Worm (Caenorhabditis elegans) whole organism, L3 larva: ENCODE results near the gene ttr-8.

Experiments
- R02D3.7 ChIP-seq: fragments of 150-350 bp; optimal IDR thresholded peaks from 2 replicates; lab custom pipeline; 2014; ENCODE audit warnings: missing biosample characterization, missing genetic modification characterization
- ZK546.5 ChIP-seq: sonication (generic microtip); optimal IDR thresholded peaks from 2 replicates; lab custom pipeline; 2017; ENCODE audit warnings: missing biosample characterization, missing genetic modification characterization
- aly-2 ChIP-seq: fragments of 150-350 bp; optimal IDR thresholded peaks from 2 replicates; lab custom pipeline; 2014; ENCODE audit warnings: missing biosample characterization, missing genetic modification characterization
- ama-1 ChIP-seq: fragments of 150-350 bp; optimal IDR thresholded peaks from 2 replicates; lab custom pipeline; 2018
- ceh-16 ChIP-seq: sonication (generic microtip); optimal IDR thresholded peaks from 2 replicates; lab custom pipeline; 2017; ENCODE audit warnings: missing biosample characterization, missing genetic modification characterization
- ceh-28 ChIP-seq: fragments of 150-350 bp; optimal IDR thresholded peaks from 2 replicates; lab custom pipeline; 2014; ENCODE audit warnings: missing biosample characterization, missing genetic modification reagents, missing genetic modification characterization
- ceh-82 ChIP-seq: fragments of 150-350 bp; optimal IDR thresholded peaks from 2 replicates; lab custom pipeline; 2014; ENCODE audit warnings: missing biosample characterization, missing genetic modification characterization
- ceh-9 ChIP-seq: sonication (generic microtip); optimal IDR thresholded peaks from 2 replicates; lab custom pipeline; 2018; ENCODE audit warnings: missing biosample characterization, missing genetic modification characterization
- daf-12 ChIP-seq: fragments of 150-350 bp; optimal IDR thresholded peaks from 2 replicates; lab custom pipeline; 2014; ENCODE audit warnings: missing biosample characterization, missing genetic modification reagents, missing genetic modification characterization
- egl-27 ChIP-seq: sonication (generic microtip); optimal IDR thresholded peaks from 4 replicates; lab custom pipeline; 2017; ENCODE audit warnings: missing biosample characterization, missing genetic modification reagents, missing genetic modification characterization
- egl-5 ChIP-seq: fragments of 150-350 bp; optimal IDR thresholded peaks from 2 replicates; lab custom pipeline; 2017; ENCODE audit warnings: missing biosample characterization, missing genetic modification reagents, missing genetic modification characterization, inconsistent platforms
- elt-1 ChIP-seq: fragments of 150-350 bp; optimal IDR thresholded peaks from 2 replicates; lab custom pipeline; 2014; ENCODE audit warnings: missing biosample characterization, missing genetic modification characterization
- elt-2 ChIP-seq: sonication (generic microtip); optimal IDR thresholded peaks from 2 replicates; lab custom pipeline; 2016; ENCODE audit warnings: missing genetic modification reagents, mild to moderate bottlenecking, missing genetic modification characterization, missing compliant biosample characterization
- elt-3 ChIP-seq, 3 experiments: fragments of 150-350 bp in 1 of 3; sonication (generic microtip) in 2 of 3; optimal IDR thresholded peaks; 2 replicates in 2 of 3; 4 replicates in 1 of 3; lab custom pipeline; 2014 to 2017; ENCODE audit warnings: missing biosample characterization in 3 of 3, missing genetic modification characterization in 3 of 3
- eor-1 ChIP-seq, 2 experiments: fragments of 150-350 bp; optimal IDR thresholded peaks; 2 replicates each; lab custom pipeline; 2014 to 2018; ENCODE audit warnings: missing biosample characterization in 2 of 2, missing genetic modification characterization in 2 of 2
- fkh-10 ChIP-seq: sonication (generic microtip); optimal IDR thresholded peaks from 2 replicates; lab custom pipeline; 2017; ENCODE audit warnings: missing biosample characterization, missing genetic modification reagents, missing genetic modification characterization
- fkh-2 ChIP-seq: fragments of 150-350 bp; optimal IDR thresholded peaks from 2 replicates; lab custom pipeline; 2014; ENCODE audit warnings: missing biosample characterization, missing genetic modification reagents, missing genetic modification characterization
- fos-1 ChIP-seq: fragments of 150-350 bp; optimal IDR thresholded peaks from 2 replicates; lab custom pipeline; 2014; ENCODE audit warnings: missing biosample characterization, missing genetic modification characterization
- hmg-11 ChIP-seq: sonication (generic microtip); optimal IDR thresholded peaks from 2 replicates; lab custom pipeline; 2016; ENCODE audit warnings: missing genetic modification characterization, missing compliant biosample characterization
- jun-1 ChIP-seq: fragments of 150-350 bp; optimal IDR thresholded peaks from 2 replicates; lab custom pipeline; 2014; ENCODE audit warnings: missing biosample characterization, missing genetic modification reagents, missing genetic modification characterization
- lin-15B ChIP-seq: fragments of 150-350 bp; optimal IDR thresholded peaks from 2 replicates; lab custom pipeline; 2014; ENCODE audit warnings: missing biosample characterization, missing genetic modification characterization
- lin-39 ChIP-seq: fragments of 150-350 bp; optimal IDR thresholded peaks from 2 replicates; lab custom pipeline; 2018; ENCODE audit warnings: missing biosample characterization, missing genetic modification reagents, missing genetic modification characterization
- lsy-12 ChIP-seq: sonication (generic microtip); optimal IDR thresholded peaks from 2 replicates; lab custom pipeline; 2016; ENCODE audit warnings: mild to moderate bottlenecking, missing genetic modification characterization, missing compliant biosample characterization
- mdl-1 ChIP-seq: fragments of 150-350 bp; optimal IDR thresholded peaks from 2 replicates; lab custom pipeline; 2014; ENCODE audit warnings: missing biosample characterization, missing genetic modification characterization
- mml-1 ChIP-seq: fragments of 150-350 bp; sonication (generic microtip); optimal IDR thresholded peaks from 3 replicates; lab custom pipeline; 2014; ENCODE audit warnings: missing biosample characterization, missing genetic modification characterization
- nfya-1 ChIP-seq: sonication (generic microtip); optimal IDR thresholded peaks from 2 replicates; lab custom pipeline; 2017; ENCODE audit warnings: missing genetic modification characterization, mild to moderate bottlenecking, missing compliant biosample characterization, antibody characterized with exemption, moderate library complexity; ENCODE audit not compliant: insufficient read depth
- nhr-11 ChIP-seq: fragments of 150-350 bp; optimal IDR thresholded peaks from 2 replicates; lab custom pipeline; 2014; ENCODE audit warnings: missing biosample characterization, missing genetic modification characterization
- nhr-12 ChIP-seq: fragments of 150-350 bp; optimal IDR thresholded peaks from 2 replicates; lab custom pipeline; 2014; ENCODE audit warnings: missing biosample characterization, missing genetic modification characterization
- nhr-23 ChIP-seq: fragments of 150-350 bp; optimal IDR thresholded peaks from 2 replicates; lab custom pipeline; 2014; ENCODE audit warnings: missing biosample characterization, missing genetic modification reagents, missing genetic modification characterization
- nhr-237 ChIP-seq: fragments of 150-350 bp; optimal IDR thresholded peaks from 2 replicates; lab custom pipeline; 2014; ENCODE audit warnings: missing biosample characterization, missing genetic modification characterization
- nhr-25 ChIP-seq: sonication (generic microtip); optimal IDR thresholded peaks from 2 replicates; lab custom pipeline; 2017; ENCODE audit warnings: missing biosample characterization, missing genetic modification characterization
- nhr-28 ChIP-seq: fragments of 150-350 bp; optimal IDR thresholded peaks from 2 replicates; lab custom pipeline; 2014; ENCODE audit warnings: missing biosample characterization, missing genetic modification characterization
- nhr-43 ChIP-seq: sonication (generic microtip); optimal IDR thresholded peaks from 2 replicates; lab custom pipeline; 2016; ENCODE audit warnings: mild to moderate bottlenecking, missing genetic modification characterization, missing compliant biosample characterization; ENCODE audit not compliant: poor library complexity, severe bottlenecking
- nhr-67 ChIP-seq: fragments of 150-350 bp; optimal IDR thresholded peaks from 2 replicates; lab custom pipeline; 2014; ENCODE audit warnings: missing biosample characterization, missing genetic modification characterization
- nhr-76 ChIP-seq: fragments of 150-350 bp; sonication (generic microtip); optimal IDR thresholded peaks from 5 replicates; lab custom pipeline; 2014; ENCODE audit warnings: missing biosample characterization, missing genetic modification characterization
- nhr-77 ChIP-seq: fragments of 150-350 bp; optimal IDR thresholded peaks from 2 replicates; lab custom pipeline; 2014; ENCODE audit warnings: missing biosample characterization, missing genetic modification characterization
- pha-4 ChIP-seq: fragments of 150-350 bp; optimal IDR thresholded peaks from 2 replicates; lab custom pipeline; 2014; ENCODE audit warnings: missing biosample characterization, missing genetic modification reagents, missing genetic modification characterization
- pqm-1 ChIP-seq: fragments of 150-350 bp; optimal IDR thresholded peaks from 2 replicates; lab custom pipeline; 2017; ENCODE audit warnings: missing biosample characterization, missing genetic modification characterization, inconsistent platforms
- sea-2 ChIP-seq: fragments of 150-350 bp; sonication (generic microtip); optimal IDR thresholded peaks from 4 replicates; lab custom pipeline; 2014; ENCODE audit warnings: missing biosample characterization, missing genetic modification reagents, missing genetic modification characterization
- skn-1 ChIP-seq: fragments of 150-350 bp; optimal IDR thresholded peaks from 2 replicates; lab custom pipeline; 2014; ENCODE audit warnings: missing biosample characterization, missing genetic modification characterization
- snpc-4 ChIP-seq: fragments of 150-350 bp; optimal IDR thresholded peaks from 2 replicates; lab custom pipeline; 2014; ENCODE audit warnings: missing biosample characterization, missing genetic modification characterization
- tbx-2 ChIP-seq: sonication (generic microtip); optimal IDR thresholded peaks from 2 replicates; lab custom pipeline; 2016; ENCODE audit warnings: mild to moderate bottlenecking, missing genetic modification characterization, missing compliant biosample characterization
- unc-39 ChIP-seq: sonication (generic microtip); optimal IDR thresholded peaks from 4 replicates; lab custom pipeline; 2017; ENCODE audit warnings: missing biosample characterization, missing genetic modification characterization
- unc-62 ChIP-seq: fragments of 150-350 bp; sonication (generic microtip); optimal IDR thresholded peaks from 4 replicates; lab custom pipeline; 2014; ENCODE audit warnings: missing biosample characterization, missing genetic modification reagents, missing genetic modification characterization
- zag-1 ChIP-seq: fragments of 150-350 bp; optimal IDR thresholded peaks from 2 replicates; lab custom pipeline; 2014; ENCODE audit warnings: missing biosample characterization, missing genetic modification characterization
- ztf-11 ChIP-seq: fragments of 150-350 bp; optimal IDR thresholded peaks from 2 replicates; lab custom pipeline; 2014; ENCODE audit warnings: missing biosample characterization, missing genetic modification characterization
- ztf-4 ChIP-seq: fragments of 150-350 bp; optimal IDR thresholded peaks from 2 replicates; lab custom pipeline; 2014; ENCODE audit warnings: missing biosample characterization, missing genetic modification characterization

Gene ttr-8

DNA sequence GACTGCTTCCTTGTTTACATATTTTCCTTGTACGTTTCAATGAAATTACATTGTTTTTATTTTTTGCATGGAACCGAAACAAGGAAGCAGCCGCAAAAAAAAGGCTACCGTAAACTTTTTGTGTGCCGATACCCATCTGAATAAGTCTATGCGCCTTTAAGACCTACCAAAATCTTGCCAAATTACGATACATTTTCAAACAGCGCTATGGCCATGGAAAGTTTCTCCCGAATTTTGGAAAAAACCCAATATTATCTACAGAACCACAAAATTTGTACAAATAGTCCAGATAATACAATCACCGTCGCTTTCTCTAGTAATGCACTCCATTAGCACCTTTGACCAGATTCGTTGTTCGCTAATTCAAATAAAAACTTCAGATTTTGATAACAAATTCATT is 6.6 kb upstream of the ttr-8 start:
- TF ChIP-seq tbx-2 (tag; lab: Kevin White, UChicago): no peak
- no peak for TF ChIP-seq nhr-76 (tag; lab: Kevin White, UChicago)
- peak; percentile 7 for TF ChIP-seq nhr-77
- TF ChIP-seq fkh-2 (tag; lab: Kevin White, UChicago): no peak
- TF ChIP-seq nhr-43 (tag; lab: Kevin White, UChicago): no peak
- TF ChIP-seq, all 47 proteins: peak for 1

DNA sequence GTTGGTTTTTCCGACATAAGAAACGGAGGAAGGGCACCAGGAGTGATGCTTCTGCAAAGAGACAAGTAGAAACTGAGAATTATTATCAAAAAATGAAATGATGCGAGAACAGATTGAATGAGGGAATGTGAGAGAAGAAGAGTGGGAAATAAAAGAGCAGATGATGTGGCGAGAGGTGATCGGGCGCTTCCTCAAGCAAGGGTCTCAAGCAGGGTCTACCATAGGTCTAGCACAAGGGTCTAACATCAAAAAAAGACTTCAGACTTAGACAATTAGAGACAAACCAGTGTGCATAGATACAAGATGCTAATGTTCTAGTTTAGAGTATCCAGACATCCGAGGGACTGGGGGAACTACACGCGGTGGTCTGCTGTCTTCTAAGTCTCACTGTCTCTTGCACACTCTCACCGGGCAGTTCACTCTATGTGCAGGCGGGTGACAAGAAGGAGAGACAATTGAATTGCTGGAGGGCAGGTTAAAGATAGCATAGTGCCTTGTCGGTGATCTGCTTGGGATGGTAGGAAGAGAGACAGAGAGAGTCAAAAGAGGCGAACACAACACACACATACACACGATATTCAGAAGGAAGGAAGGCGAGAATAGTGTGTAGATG is 5.0 kb upstream of the ttr-8 start, which contains the start of gene R13A5.7:
R13A5.7 (minus strand) TSS at position 51 of the 613 bp plus-strand sequence.
- peak; percentile 76 for TF ChIP-seq nhr-23 (tag; lab: Kevin White, UChicago)
- peak; percentile 4 for TF ChIP-seq ceh-82
- TF ChIP-seq lin-39 (tag; lab: Kevin White, UChicago): peak; percentile 50
- peak; percentile 80 for TF ChIP-seq mdl-1
- peak; percentile 67 for TF ChIP-seq egl-27
- TF ChIP-seq nhr-76 (tag; lab: Kevin White, UChicago): no peak
- TF ChIP-seq lsy-12: peak; percentile 24
- TF ChIP-seq ztf-4 (tag; lab: Kevin White, UChicago): no peak
- no peak for TF ChIP-seq fkh-2 (tag; lab: Kevin White, UChicago)
- TF ChIP-seq fkh-10 (GFP tag; lab: Kevin White, UChicago): no peak
- peak; percentile 77 for TF ChIP-seq elt-2 (tag; lab: Kevin White, UChicago)
- TF ChIP-seq R02D3.7 (tag; lab: Kevin White, UChicago): peak; percentile 39
- peak; percentile 91 for TF ChIP-seq hmg-11 (tag; lab: Kevin White, UChicago)
- peak; percentile 46 for TF ChIP-seq tbx-2 (tag; lab: Kevin White, UChicago)
- TF ChIP-seq ztf-11 (tag; lab: Kevin White, UChicago): no peak
- no peak for TF ChIP-seq nhr-12 (tag; lab: Kevin White, UChicago)
- peak; percentile 69 for TF ChIP-seq snpc-4 (tag; lab: Kevin White, UChicago)
- peak; percentile 48 for TF ChIP-seq lin-15B (tag; lab: Kevin White, UChicago)
- no peak for TF ChIP-seq unc-39 (tag; lab: Kevin White, UChicago)
- TF ChIP-seq unc-62 (GFP tag; lab: Kevin White, UChicago): peak; percentile 64
- TF ChIP-seq zag-1 (tag; lab: Kevin White, UChicago): no peak
- no peak for TF ChIP-seq eor-1 (tag; optimal IDR thresholded peaks at IDR 0.05; lab: Kevin White, UChicago)
- TF ChIP-seq mml-1 (tag; lab: Kevin White, UChicago): no peak
- peak; percentile 71 for TF ChIP-seq ceh-28 (tag; lab: Kevin White, UChicago)
- TF ChIP-seq nhr-67 (tag; lab: Kevin White, UChicago): no peak
- no peak for TF ChIP-seq nhr-77
- peak; percentile 88 for TF ChIP-seq pha-4
- peak; percentile 39 for TF ChIP-seq nhr-11
- peak; percentile 55 for TF ChIP-seq pqm-1 (tag; lab: Kevin White, UChicago)
- peak; percentile 88 for TF ChIP-seq nfya-1 (tag; lab: Kevin White, UChicago)
- no peak for TF ChIP-seq aly-2 (tag; lab: Kevin White, UChicago)
- no peak for TF ChIP-seq elt-3 (tag; optimal IDR thresholded peaks at IDR 0.05; lab: Kevin White, UChicago)
- TF ChIP-seq nhr-237 (tag; lab: Kevin White, UChicago): no peak
- TF ChIP-seq ama-1 (lab: Kevin White, UChicago): no peak
- TF ChIP-seq jun-1: peak; percentile 80
- TF ChIP-seq nhr-43 (tag; lab: Kevin White, UChicago): peak; percentile 72
- no peak for TF ChIP-seq sea-2 (GFP tag; lab: Kevin White, UChicago)
- peak; percentile 20 for TF ChIP-seq elt-1 (tag; lab: Kevin White, UChicago)
- TF ChIP-seq ceh-16 (tag; lab: Kevin White, UChicago): no peak
- peak; percentile 48 for TF ChIP-seq nhr-25
- no peak for TF ChIP-seq fos-1 (tag; lab: Kevin White, UChicago)
- no peak for TF ChIP-seq ceh-9 (tag; lab: Kevin White, UChicago)
- TF ChIP-seq daf-12: no peak
- no peak for TF ChIP-seq nhr-28 (tag; lab: Kevin White, UChicago)
- TF ChIP-seq ZK546.5 (tag; lab: Kevin White, UChicago): no peak
- peak; percentile 43 for TF ChIP-seq skn-1
- TF ChIP-seq egl-5 (tag; lab: Kevin White, UChicago): peak; percentile 47
